Worm (Caenorhabditis elegans): ENCODE data around the gene srsx-26.

srsx-26 gene

DNA sequence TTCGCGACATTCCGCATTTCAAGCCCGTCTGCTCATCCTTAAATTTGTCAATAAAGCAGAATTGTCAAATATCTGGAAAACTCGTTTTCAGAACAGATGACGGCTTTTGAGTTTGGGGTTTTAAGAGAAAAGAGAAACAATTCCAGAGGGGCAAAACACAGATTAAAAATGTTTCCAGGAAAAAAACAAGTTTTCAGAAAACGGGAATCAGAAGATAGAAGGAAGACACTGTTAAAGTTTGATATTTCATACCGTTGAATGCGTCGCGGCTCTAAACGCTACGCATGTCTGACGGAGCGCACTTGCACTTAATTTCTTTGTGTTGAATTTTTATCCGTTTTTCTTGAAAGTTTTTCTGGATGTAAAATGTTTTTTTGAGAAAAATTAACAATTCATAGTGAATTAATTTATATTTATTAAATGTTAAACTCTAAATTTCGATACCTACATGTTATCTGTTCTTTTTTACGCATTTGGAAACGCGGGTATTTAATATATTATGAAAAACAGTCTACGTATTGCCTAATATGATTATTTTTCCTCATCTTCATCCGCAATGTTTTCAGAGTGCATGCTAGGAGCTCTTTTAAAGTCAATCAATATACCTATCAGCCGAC is 14.3 kb upstream of the srsx-26 start, which contains the start of the genes C08B6.18, wdr-20 and C08B6.8:
Gene C08B6.18, minus strand, starts transcription at position 51 of the 617 bp plus-strand sequence.
Gene wdr-20, minus strand, starts transcription at position 82 of the 617 bp plus-strand sequence.
Gene C08B6.8, plus strand, starts transcription at position 567 of the 617 bp plus-strand sequence.
- no peak for TF ChIP-seq unc-62 (GFP tag; optimal IDR thresholded peaks at IDR 0.05)

DNA sequence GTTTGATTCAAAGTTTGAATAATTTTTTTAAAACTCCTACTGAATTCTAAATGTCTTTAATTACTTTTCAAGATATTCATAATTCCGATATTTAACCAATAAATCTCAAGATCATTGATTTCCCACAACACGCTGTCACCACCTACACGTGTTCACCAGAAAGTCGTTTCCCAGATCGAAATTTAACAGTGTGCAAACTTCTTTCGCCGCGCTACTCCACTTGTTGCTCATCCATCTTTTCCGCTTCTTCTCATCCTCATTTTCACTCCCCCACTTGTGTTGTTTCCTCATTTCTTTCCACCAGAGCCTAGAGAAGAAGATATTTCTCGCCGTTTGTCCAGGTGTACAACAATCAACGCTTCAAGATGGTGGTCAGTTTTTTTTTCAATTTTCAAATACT is 2.8 kb upstream of the srsx-26 start, which contains the start of gene C51E3.9:
Gene C51E3.9, plus strand, starts transcription at position 301 of the 400 bp plus-strand sequence.
- TF ChIP-seq unc-62 (GFP tag; optimal IDR thresholded peaks at IDR 0.05): no peak

DNA sequence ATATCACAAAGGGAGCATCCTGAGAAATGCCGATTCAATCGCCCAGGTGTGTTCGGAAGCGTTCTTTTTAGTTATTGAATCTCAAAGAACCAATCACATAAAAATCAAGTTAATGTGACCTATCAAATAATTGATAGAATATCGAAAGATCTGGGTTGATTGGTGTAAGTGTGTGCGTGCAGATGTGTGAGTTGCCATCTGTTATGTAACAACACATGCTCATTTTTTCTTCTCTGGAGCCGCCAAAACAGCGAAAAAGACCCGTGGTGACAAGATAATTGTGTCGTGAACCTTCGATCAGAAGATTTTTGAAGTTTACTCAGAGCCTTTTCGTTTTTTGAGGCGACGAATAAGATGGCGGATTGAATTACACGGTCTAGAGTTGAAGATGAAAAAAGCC is 1.7 kb upstream of the srsx-26 start:
- TF ChIP-seq unc-62 (GFP tag; optimal IDR thresholded peaks at IDR 0.05): no peak

DNA sequence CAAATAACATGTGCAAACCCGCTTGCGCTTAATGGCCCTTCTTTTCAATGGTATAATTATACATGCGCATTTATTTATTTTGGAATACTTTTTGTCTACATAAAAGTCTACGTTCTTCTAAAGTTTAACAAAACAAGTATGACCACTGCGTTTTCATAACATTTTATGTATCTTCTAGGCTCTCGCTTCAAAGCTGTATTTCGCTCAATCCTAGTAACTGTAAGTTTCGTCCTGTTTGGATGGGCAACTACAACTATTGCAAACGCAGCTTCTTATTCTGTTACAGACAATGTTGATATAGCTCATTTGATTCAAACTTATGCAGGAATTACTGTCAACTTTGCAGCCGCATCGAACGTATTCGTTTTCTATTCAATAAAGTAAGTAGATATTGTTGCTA is 1.3 kb downstream of the srsx-26 start, which contains the start of gene srsx-27:
Gene srsx-27, plus strand, starts transcription at position 301 of the 400 bp plus-strand sequence.
- TF ChIP-seq unc-62 (GFP tag; optimal IDR thresholded peaks at IDR 0.05): no peak

DNA sequence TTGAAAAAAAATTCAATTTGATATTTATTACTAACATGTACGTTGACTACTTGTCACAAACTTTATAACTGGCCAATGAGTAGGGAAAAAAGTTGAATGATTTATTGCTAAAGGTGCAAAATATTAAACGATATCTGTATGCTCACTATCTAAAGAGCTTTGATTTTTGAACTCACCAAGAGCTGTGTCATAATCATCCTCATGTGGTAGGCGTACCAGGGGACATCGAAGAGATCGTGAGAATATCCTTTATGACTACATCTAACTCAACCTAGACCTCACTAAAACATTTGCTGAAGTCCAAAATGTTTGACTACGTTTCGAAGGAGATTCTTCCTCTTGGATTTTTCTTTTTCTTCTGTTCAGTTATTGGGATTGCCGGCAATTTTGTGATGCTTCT is 3.8 kb downstream of the srsx-26 start, which contains the start of gene srsx-28:
Gene srsx-28, plus strand, starts transcription at position 301 of the 400 bp plus-strand sequence.
- no peak for TF ChIP-seq unc-62 (GFP tag; optimal IDR thresholded peaks at IDR 0.05)

DNA sequence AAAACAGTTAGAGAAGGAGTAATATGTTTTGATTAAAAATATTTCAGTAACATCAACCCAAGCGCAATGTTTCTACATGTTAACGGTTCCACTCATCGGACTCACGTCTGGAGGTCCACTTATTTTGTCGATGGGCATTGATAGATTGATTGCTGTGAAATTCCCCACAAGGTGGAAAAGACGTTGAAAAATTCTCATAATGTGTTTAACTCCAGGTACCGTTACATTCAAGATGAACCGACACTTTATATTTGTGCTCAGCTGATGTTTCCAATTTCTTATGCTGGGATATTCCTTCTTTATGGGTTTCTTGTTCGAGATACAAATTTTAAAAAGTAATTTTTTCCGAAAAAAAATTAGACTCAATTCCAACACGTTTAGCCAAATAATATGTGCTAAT is 4.6 kb downstream of the srsx-26 start:
- TF ChIP-seq unc-62 (GFP tag; optimal IDR thresholded peaks at IDR 0.05): no peak

DNA sequence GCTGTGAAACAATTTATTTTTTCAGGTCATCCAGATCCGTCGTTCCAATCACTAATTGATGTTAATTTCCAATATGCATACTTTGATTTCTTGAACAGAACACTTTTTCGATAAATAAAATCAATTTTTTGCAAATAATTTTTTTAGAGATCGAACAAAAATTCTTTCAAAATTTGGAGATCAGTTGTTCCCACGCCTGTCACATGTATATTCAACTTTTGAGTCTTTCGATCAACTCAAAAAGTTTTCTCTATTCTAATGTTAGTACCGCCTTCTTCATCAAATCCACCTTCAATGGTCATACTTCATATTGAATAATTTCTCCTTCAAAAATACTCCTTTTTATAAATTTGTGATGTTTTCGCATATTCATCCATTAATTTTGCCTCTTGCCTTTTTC is 6.2 kb downstream of the srsx-26 start, which contains the start of gene srsx-29:
Gene srsx-29, plus strand, starts transcription at position 301 of the 400 bp plus-strand sequence.
- TF ChIP-seq unc-62 (GFP tag; optimal IDR thresholded peaks at IDR 0.05): no peak

DNA sequence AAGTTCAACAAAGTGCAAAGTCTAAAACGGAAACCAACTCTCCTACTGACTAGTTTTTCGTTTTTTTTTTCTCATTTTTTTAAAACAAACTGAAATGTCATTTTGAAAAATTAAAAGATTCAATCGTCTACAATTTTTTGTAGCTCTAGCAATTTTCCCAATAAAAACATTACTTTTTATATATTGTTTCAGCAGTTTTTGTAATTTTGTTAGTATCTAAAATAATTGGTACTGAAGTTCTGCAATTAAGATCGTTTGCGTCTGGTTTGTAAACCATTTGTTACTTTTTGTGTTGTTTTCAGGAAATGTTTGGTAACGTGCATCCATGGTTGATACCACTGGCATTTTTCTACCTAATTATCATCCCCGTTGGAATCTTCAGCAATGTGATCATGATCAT is 10.1 kb downstream of the srsx-26 start, which contains the start of gene srsx-30:
Gene srsx-30, plus strand, starts transcription at position 301 of the 400 bp plus-strand sequence.
- no peak for TF ChIP-seq unc-62 (GFP tag; optimal IDR thresholded peaks at IDR 0.05)

DNA sequence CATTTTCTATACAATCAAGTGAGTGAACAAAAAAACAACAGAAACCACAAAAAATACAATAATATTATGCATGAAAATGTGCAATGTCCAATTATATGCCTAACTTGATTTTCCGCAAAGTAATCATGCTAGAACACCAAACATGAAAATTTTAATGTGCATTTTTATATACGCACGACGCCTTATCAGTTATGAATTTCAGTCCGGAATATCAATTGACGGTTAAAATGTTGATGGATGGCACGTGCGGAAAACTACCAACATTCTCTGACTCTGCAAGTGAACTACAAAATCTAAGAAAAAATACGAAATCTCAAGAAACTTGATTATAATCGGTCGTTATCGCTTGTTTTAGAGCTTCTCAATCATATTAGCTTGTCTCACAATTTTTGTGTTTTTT is 11.5 kb downstream of the srsx-26 start:
- no peak for TF ChIP-seq unc-62 (GFP tag; optimal IDR thresholded peaks at IDR 0.05)

DNA sequence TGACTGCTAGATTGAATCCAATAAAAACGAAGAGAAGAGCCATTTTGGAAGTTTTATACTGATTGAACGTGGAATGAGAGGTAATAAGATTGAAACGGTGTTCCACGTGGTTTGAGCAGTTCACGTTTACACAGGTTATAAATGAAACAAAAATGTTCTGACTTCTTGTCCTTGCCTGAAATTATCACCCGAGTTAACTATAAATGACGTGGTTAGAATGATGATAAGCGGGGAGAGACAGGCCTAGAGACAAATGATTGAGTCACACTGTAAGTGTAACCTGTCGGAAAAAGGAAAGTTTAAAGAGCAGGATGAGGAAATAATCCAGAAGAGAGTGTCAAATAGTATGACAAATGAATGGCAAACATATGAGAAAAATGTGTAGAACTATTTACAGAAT is 12.5 kb downstream of the srsx-26 start, which contains the start of gene C51E3.10:
Gene C51E3.10, minus strand, starts transcription at position 181 of the 400 bp plus-strand sequence.
- TF ChIP-seq unc-62 (GFP tag; optimal IDR thresholded peaks at IDR 0.05): no peak

DNA sequence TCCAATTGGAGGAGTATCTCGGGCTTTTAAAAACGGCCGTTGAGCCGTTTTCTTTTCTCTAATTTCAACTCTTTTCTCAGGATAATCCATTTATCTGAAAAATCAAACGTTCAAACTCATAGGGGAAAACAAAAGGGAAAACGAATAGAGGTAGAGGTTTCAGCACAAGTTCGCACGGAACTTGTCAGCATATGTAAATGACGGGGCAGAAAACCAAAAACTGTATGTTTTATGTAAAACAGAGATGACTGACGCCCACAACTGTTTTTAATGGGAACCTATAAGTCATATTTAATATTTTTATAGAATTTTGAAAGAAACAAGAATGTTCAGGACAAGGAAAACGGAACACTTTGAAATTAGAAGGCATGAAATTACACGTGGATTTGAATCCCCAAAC is 17.9 kb downstream of the srsx-26 start, which contains the start of gene C51E3.6:
Gene C51E3.6, minus strand, starts transcription at position 101 of the 400 bp plus-strand sequence.
- TF ChIP-seq unc-62 (GFP tag; optimal IDR thresholded peaks at IDR 0.05): no peak

DNA sequence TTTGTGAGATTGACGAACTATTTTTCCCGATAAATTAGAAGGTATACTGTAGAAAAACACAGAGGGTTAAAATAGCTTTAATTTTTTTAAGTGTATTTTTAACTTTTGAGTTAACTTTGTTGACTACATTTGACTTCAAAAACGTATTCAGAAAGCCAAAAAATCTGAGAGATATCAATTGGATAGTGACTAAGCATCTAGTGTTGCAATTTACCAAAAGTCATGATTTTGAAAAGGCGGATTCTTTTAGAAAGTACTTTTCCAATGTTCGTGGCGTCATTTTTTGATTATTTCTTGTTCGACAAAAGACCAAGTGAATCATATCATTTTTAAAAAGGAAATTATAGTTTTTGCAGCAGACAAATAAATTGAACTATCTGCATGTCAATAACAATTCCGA is 20.4 kb downstream of the srsx-26 start:
- TF ChIP-seq unc-62 (GFP tag; optimal IDR thresholded peaks at IDR 0.05): no peak

DNA sequence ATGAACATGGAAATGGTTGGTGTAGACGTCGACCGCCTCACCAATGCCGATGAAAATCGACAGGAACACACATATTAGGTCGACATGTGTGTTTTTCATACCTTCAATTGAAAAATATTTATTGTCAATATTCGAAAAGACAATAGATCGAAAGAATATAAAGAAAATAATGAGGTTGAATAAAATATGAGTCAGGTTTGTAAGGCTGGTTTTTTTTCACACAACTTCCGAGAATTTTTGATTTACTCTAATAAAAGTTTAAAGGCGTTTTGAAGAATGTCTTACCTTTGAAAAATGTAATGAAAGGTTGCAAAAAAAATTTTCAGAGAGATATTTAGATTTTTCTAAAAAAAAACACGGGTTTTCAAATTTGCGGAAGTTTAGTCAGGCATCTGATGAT is 25.2 kb downstream of the srsx-26 start, which contains the start of gene egl-3:
Gene egl-3, minus strand, starts transcription at position 101 of the 400 bp plus-strand sequence.
- no peak for TF ChIP-seq unc-62 (GFP tag; optimal IDR thresholded peaks at IDR 0.05)

DNA sequence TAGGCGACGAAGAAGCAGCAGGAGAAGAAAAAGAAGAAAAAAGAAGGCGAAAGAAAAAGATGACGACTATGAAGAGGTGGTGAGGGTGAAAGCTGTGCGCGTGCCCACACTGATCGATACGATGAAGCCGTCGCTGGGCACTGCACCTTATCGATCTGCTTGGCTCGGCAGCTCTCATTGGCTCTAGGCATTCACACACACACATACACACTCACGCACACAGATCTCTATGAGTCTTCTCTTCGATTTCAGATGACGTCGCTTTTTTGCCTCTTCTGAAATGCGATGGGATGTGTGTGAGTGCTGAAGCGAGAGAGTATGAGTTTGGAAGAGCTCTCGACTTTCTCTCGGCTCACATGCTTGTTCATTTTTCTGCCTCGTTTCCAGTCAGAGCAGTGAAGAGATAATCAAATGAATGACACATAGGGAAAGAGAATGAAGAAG is 26.2 kb downstream of the srsx-26 start:
- no peak for TF ChIP-seq unc-62 (GFP tag; optimal IDR thresholded peaks at IDR 0.05)

DNA sequence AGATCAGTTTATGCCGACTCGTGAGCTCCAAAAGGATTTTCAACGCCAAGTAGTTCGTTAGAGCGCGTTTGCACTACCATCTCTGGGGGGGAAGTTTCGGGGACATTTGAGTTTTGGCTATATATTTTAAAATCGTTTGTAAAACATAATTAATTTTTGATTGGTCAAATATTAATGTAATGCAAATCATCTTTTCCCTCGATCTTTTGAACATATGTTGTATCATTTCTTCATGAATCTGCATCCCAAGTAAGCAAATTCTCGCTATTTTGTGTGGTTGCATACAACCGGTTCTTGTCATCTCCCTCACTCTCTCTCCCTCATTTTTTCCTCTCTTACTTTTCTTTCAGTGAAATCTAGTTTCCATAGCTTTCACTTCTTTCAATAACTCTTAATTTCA is 29.7 kb downstream of the srsx-26 start:
- TF ChIP-seq unc-62 (GFP tag; optimal IDR thresholded peaks at IDR 0.05): no peak

DNA sequence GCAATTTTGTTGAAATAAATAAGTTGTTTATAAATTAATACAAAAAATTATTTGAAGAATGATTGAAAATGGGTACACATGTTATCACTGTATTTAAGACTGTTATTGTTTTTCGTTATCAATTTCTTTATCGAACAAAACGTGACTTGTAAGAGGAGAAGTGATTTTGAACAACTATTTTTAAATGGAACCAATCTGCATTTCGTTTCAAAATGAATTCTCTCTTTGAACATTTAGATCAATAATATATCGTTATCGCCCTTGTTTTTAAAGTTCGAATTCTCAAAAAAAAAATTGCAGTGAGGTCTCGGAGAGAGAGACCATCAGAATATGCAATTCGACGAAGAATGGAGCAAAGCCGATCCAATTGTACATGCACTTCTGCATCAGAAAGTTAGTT is 30.8 kb downstream of the srsx-26 start, which contains the start of gene cul-5:
Gene cul-5, plus strand, starts transcription at position 301 of the 400 bp plus-strand sequence.
- no peak for TF ChIP-seq unc-62 (GFP tag; optimal IDR thresholded peaks at IDR 0.05)

DNA sequence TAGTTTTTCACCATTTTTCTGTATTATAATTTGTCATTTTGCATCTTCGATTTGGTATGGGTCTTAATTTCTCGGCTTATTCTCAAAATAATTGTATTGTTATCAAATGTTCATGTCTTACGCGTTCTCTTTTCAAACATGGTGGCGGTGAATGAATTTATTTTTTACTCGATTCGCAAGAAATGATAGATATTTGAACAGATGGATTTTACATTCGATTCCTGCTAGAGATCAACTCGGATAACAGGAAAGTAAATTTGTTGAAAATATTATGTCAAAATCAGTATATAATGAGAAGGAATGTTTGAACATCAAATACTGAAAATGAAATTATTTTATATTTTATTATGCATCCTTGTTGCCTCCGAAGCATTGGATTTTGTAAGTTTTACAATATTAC is 34.5 kb downstream of the srsx-26 start, which contains the start of gene ZK856.4:
Gene ZK856.4, plus strand, starts transcription at position 301 of the 400 bp plus-strand sequence.
- TF ChIP-seq unc-62 (GFP tag; optimal IDR thresholded peaks at IDR 0.05): no peak

All from whole organism, dauer.